Worm (Caenorhabditis elegans): ENCODE data around the gene ZK809.1.

ZK809.1 gene

DNA sequence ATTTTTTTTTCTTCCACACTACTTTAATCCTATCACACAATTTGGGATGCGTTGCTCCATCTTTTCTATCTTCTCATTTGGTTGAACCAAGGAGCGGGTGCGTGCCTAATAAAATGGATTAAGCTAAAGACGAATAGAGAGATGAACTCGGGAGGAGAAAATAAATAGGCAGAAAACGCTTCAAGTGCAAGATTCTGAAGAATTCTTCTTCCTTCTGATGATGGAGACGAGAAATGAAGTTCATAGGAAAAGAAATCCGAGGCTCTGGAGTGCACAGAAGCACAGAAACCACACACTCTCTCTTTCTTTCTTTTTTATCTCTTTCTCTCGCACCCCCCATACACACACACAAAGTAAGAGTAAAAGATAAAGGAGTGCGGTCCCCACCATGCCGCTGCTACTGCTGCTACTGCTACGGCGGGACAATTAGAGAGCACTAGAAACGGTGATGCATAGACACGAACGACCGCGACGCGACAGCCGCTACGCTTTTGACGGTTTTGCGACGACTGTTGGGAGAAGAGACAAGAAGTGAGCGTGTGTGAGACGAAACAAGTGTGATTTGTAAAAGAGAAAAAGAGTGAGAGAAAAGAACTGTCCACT is 50.3 kb downstream of the ZK809.1 start:
- no peak for TF ChIP-seq lin-39 (tag; optimal IDR thresholded peaks at IDR 0.05)
- no peak for TF ChIP-seq unc-39 (tag; optimal IDR thresholded peaks at IDR 0.05)
- no peak for TF ChIP-seq unc-62 (GFP tag; optimal IDR thresholded peaks at IDR 0.05)
- TF ChIP-seq nhr-21 (tag; optimal IDR thresholded peaks at IDR 0.05) = peak; percentile 71
- TF ChIP-seq nhr-25 (tag; optimal IDR thresholded peaks at IDR 0.05) = peak; percentile 77
- TF ChIP-seq ztf-1 (GFP tag; conservative IDR thresholded peaks at IDR 0.05) = no peak
- TF ChIP-seq ceh-16 (tag; optimal IDR thresholded peaks at IDR 0.05) = peak; percentile 42
- peak; percentile 41 to 73 for TF ChIP-seq lsy-2 (tag; optimal IDR thresholded peaks at IDR 0.05)
- TF ChIP-seq sma-3 (GFP tag; optimal IDR thresholded peaks at IDR 0.05) = peak; percentile 80
- no peak for TF ChIP-seq nhr-10 (tag; optimal IDR thresholded peaks at IDR 0.05)
- TF ChIP-seq sma-9 (GFP tag; optimal IDR thresholded peaks at IDR 0.05) = peak; percentile 66
- TF ChIP-seq sma-9 (tag; optimal IDR thresholded peaks at IDR 0.05) = no peak
- TF ChIP-seq nhr-129 (tag; optimal IDR thresholded peaks at IDR 0.05) = peak; percentile 90
- TF ChIP-seq mab-5 (tag; optimal IDR thresholded peaks at IDR 0.05) = peak; percentile 31
- no peak for TF ChIP-seq R02D3.7 (tag; optimal IDR thresholded peaks at IDR 0.05)
- TF ChIP-seq elt-1 (tag; optimal IDR thresholded peaks at IDR 0.05) = no peak
- peak in 1 of 2 experiments; percentile 69 for TF ChIP-seq mdl-1 (tag; optimal IDR thresholded peaks at IDR 0.05)
- TF ChIP-seq F13H6.1 (tag; optimal IDR thresholded peaks at IDR 0.05) = peak; percentile 90
- peak; percentile 71 for TF ChIP-seq gmeb-1 (tag; optimal IDR thresholded peaks at IDR 0.05)
- TF ChIP-seq Y55F3AM.14 (GFP tag; optimal IDR thresholded peaks at IDR 0.05) = peak; percentile 85
- peak; percentile 27 for TF ChIP-seq ztf-4 (tag; optimal IDR thresholded peaks at IDR 0.05)
- no peak for TF ChIP-seq peb-1 (tag; optimal IDR thresholded peaks at IDR 0.05)
- peak; percentile 85 for TF ChIP-seq crh-2 (tag; optimal IDR thresholded peaks at IDR 0.05)
- TF ChIP-seq ama-1 (optimal IDR thresholded peaks at IDR 0.05) = no peak
- TF ChIP-seq C34F6.9 (tag; optimal IDR thresholded peaks at IDR 0.05) = peak; percentile 76
- TF ChIP-seq nhr-77 (tag; optimal IDR thresholded peaks at IDR 0.05) = no peak
- no peak for TF ChIP-seq nhr-12 (tag; optimal IDR thresholded peaks at IDR 0.05)
- TF ChIP-seq nhr-6 (tag; optimal IDR thresholded peaks at IDR 0.05) = peak; percentile 15
- TF ChIP-seq nhr-23 (tag; optimal IDR thresholded peaks at IDR 0.05) = no peak
- no peak for TF ChIP-seq skn-1 (tag; optimal IDR thresholded peaks at IDR 0.05)
- no peak for TF ChIP-seq mbf-1 (tag; optimal IDR thresholded peaks at IDR 0.05)
- no peak for TF ChIP-seq aly-2 (tag; optimal IDR thresholded peaks at IDR 0.05)
- peak; percentile 25 for TF ChIP-seq snpc-4 (tag; optimal IDR thresholded peaks at IDR 0.05)
- TF ChIP-seq ceh-82 (tag; optimal IDR thresholded peaks at IDR 0.05) = no peak
- peak; percentile 45 for TF ChIP-seq egl-27 (tag; optimal IDR thresholded peaks at IDR 0.05)
- TF ChIP-seq ztf-11 (tag; optimal IDR thresholded peaks at IDR 0.05) = no peak
- TF ChIP-seq nhr-237 (tag; optimal IDR thresholded peaks at IDR 0.05) = no peak
- TF ChIP-seq nhr-11 (tag; optimal IDR thresholded peaks at IDR 0.05) = no peak
- no peak for TF ChIP-seq unc-55 (GFP tag; optimal IDR thresholded peaks at IDR 0.05)
- peak; percentile 48 for TF ChIP-seq lin-11 (tag; optimal IDR thresholded peaks at IDR 0.05)
- TF ChIP-seq elt-3 (tag; optimal IDR thresholded peaks at IDR 0.05) = no peak
- TF ChIP-seq alr-1 (tag; optimal IDR thresholded peaks at IDR 0.05) = no peak
- no peak for TF ChIP-seq zag-1 (tag; optimal IDR thresholded peaks at IDR 0.05)
- TF ChIP-seq sem-4 (tag; optimal IDR thresholded peaks at IDR 0.05) = peak; percentile 51
- TF ChIP-seq lin-13 (GFP tag; optimal IDR thresholded peaks at IDR 0.05) = peak; percentile 78
- TF ChIP-seq blmp-1 (tag; optimal IDR thresholded peaks at IDR 0.05; ENCODE audit: insufficient read depth) = peak; percentile 81
- TF ChIP-seq ZK546.5 (tag; optimal IDR thresholded peaks at IDR 0.05) = no peak
- no peak for TF ChIP-seq dmd-4 (tag; optimal IDR thresholded peaks at IDR 0.05)
- peak; percentile 87 for TF ChIP-seq fos-1 (tag; optimal IDR thresholded peaks at IDR 0.05)

All from whole organism, L2 larva.